Worm (Caenorhabditis elegans) whole organism, midembryonic: ENCODE data around the gene ZK1320.11.

Experiments used
- T22C8.4 ChIP-seq: fragments of 200-800 bp; sonication (Bioruptor generic); IDR thresholded peaks from 2 replicates; pipeline ENCODE4 v1.3.6; 2022; ENCODE audit warnings: missing genetic modification characterization, missing compliant biosample characterization
- cog-1 ChIP-seq: sonication (generic microtip); optimal IDR thresholded peaks from 2 replicates; lab custom pipeline; 2016; ENCODE audit warnings: missing genetic modification characterization, missing compliant biosample characterization
- flt-1 ChIP-seq: fragments of 200-800 bp; sonication (Bioruptor generic); IDR thresholded peaks from 2 replicates; pipeline ENCODE4 v1.3.6; 2022; ENCODE audit warnings: missing genetic modification characterization, missing compliant biosample characterization
- klf-2 ChIP-seq: fragments of 200-800 bp; sonication (Bioruptor generic); conservative IDR thresholded peaks from 2 replicates; pipeline ENCODE4 v1.3.6; 2022; ENCODE audit warnings: missing genetic modification reagents, missing genetic modification characterization, missing compliant biosample characterization
- med-1 ChIP-seq: sonication (generic microtip); optimal IDR thresholded peaks from 2 replicates; lab custom pipeline; 2017; ENCODE audit warnings: missing genetic modification characterization, mild to moderate bottlenecking, missing compliant biosample characterization, antibody characterized with exemption, missing genetic modification reagents; ENCODE audit not compliant: insufficient read depth
- ref-1 ChIP-seq: fragments of 200-800 bp; sonication (Bioruptor generic); conservative IDR thresholded peaks from 2 replicates; pipeline ENCODE4 v1.3.6; 2022; ENCODE audit warnings: missing genetic modification reagents, missing genetic modification characterization, missing compliant biosample characterization
- tab-1 ChIP-seq: fragments of 200-800 bp; sonication (Bioruptor generic); IDR thresholded peaks from 2 replicates; pipeline ENCODE4 v1.3.6; 2022; ENCODE audit warnings: missing genetic modification characterization, missing compliant biosample characterization
- ztf-23 ChIP-seq: fragments of 200-800 bp; sonication (Bioruptor generic); IDR thresholded peaks from 2 replicates; pipeline ENCODE4 v1.3.6; 2022; ENCODE audit warnings: missing genetic modification reagents, missing genetic modification characterization, missing compliant biosample characterization
- ztf-29 ChIP-seq: fragments of 200-800 bp; sonication (Bioruptor generic); IDR thresholded peaks from 2 replicates; pipeline ENCODE4 v1.3.6; 2022; ENCODE audit warnings: missing genetic modification reagents, missing genetic modification characterization, missing compliant biosample characterization

ZK1320.11 gene

DNA sequence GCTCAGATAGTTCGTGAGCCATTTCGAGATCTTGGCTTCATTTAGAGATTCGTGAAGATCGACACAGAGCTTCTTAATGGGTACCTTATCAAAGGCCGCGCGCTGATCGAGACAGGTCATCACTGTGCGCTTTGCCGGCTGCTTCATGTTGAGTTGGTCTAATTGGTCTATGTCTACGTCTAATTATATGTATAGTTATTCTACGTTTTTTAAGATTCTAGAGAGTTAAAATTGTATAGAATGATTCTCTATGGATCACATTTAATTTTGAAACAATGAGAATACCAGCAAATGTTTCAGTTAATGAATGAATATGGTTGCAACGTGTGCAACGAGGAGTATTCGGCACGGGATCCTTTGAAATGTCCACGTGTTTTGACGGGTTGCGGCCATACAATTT is 7.3 kb downstream of the ZK1320.11 start, which contains the start of gene arc-1:
arc-1 (plus strand) TSS at position 301 of the 400 bp plus-strand sequence.
- TF ChIP-seq cog-1 (tag; lab: Kevin White, UChicago) (no peak), med-1 (no peak), T22C8.4 (GFP tag; lab: Robert Waterston, UW) (no peak), klf-2 (GFP tag; lab: Robert Waterston, UW) (no peak), ztf-29 (no peak)

DNA sequence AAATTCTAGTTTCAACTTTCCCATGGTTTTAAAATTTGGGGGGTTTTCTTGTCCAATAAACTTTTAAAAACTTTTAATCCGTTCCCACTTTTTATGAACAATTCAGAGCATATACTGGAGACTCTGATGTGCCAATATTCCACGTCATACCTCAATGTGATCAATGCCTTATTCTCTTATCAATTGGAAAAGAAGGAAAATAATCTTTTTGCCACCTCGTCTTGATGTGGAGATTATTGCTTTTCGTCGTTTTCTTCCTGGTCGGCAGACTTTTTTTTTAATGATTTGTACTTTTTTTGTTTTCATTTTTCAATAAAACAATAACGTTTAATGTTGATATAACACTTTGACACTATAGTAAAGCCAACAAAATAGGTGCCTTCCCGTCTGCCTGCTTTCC is 10.0 kb downstream of the ZK1320.11 start:
- TF ChIP-seq ztf-23 (GFP tag; lab: Robert Waterston, UW) (no peak), klf-2 (GFP tag; lab: Robert Waterston, UW) (no peak), med-1 (no peak), cog-1 (tag; lab: Kevin White, UChicago) (no peak), T22C8.4 (GFP tag; lab: Robert Waterston, UW) (no peak)

DNA sequence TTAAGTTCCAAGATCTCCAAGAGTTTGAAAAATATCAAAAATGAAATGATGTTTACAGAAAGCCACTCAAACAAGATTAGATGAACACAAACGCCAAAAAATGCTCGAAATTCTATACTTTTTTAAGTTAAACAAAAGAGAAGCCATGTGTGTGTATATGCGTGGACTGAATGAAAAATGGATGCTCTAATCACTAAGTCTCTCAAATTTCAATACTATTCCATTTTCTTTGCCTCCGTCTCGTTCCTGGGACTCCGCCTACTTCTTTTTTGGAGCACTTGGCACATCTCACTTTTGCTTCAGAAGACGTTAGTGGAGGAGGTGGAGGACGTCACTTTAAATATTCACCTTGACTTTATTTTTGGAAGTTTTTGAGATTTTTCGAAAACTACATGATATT is 12.4 kb downstream of the ZK1320.11 start:
- TF ChIP-seq med-1 (no peak), ztf-29 (no peak), ref-1 (no peak), T22C8.4 (GFP tag; lab: Robert Waterston, UW) (no peak), flt-1 (no peak), ztf-23 (GFP tag; lab: Robert Waterston, UW) (no peak), cog-1 (tag; lab: Kevin White, UChicago) (no peak), tab-1 (GFP tag; lab: Robert Waterston, UW) (no peak), klf-2 (GFP tag; lab: Robert Waterston, UW) (no peak)

DNA sequence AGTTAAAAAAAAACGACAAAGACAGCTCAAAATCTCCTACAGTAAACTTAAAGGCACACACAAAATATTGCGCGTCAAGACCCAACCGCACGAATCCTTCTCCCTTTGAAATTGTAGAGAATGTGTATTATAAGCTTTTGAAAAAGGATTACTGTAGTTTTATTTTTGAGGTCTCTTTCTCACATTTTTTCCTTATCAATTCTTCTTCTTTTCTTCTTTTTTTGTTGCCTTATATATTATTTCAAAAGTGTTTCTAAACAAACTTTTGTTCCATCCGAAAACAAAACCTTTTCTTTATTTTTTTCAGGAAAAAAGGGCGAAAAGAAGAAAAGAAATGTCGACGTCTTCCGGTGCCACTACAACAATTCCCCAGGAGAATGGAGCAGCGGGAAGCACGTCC is 13.1 kb downstream of the ZK1320.11 start, which contains the start of gene ZK1320.13:
ZK1320.13 (plus strand) TSS at position 301 of the 400 bp plus-strand sequence.
- TF ChIP-seq ztf-23 (GFP tag; lab: Robert Waterston, UW) (no peak), med-1 (no peak), ztf-29 (no peak), ref-1 (no peak), cog-1 (tag; lab: Kevin White, UChicago) (no peak), tab-1 (GFP tag; lab: Robert Waterston, UW) (no peak), flt-1 (no peak), T22C8.4 (GFP tag; lab: Robert Waterston, UW) (no peak), klf-2 (GFP tag; lab: Robert Waterston, UW) (no peak)

DNA sequence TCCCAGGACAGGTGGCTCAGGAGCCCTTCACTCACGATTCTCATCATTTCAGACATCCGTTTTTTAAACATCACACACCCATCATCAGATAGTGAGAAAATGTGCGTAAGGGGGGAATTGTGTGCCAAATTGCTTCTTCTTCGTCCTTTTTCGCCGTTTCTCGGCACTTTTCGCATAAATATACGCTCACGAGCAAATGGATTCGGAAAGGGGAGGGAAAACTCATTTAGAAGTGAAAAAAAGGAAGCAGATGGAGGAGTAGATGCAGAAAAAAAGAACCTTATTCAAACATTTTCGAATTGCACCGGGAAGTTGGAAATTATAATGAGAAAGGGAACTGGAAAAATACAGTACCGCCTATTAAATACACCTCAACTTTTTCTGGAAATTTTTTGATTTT is 14.6 kb downstream of the ZK1320.11 start:
- TF ChIP-seq T22C8.4 (GFP tag; lab: Robert Waterston, UW): no peak
- TF ChIP-seq med-1: no peak
- TF ChIP-seq ztf-23 (GFP tag; lab: Robert Waterston, UW): no peak
- TF ChIP-seq ref-1: no peak

DNA sequence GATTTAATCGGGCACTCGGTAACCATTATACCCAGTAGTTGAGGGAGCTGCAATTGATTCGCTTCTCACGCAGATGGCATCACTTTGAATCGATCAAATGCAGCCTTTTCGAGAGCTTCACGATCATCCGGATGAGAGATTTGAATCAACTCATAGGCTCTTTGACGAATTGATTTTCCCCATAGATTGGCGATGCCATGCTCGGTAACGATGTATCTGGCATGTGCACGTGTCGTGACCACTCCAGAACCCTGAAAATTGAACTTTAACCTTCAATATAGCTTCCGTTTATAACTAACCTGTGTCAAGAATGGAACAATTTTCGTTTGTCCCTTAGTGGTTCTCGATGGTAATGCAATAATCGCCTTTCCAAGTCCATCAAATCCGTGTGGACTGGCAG is 16.8 kb downstream of the ZK1320.11 start:
- TF ChIP-seq ztf-23 (GFP tag; lab: Robert Waterston, UW) (no peak), tab-1 (GFP tag; lab: Robert Waterston, UW) (no peak), flt-1 (no peak), klf-2 (GFP tag; lab: Robert Waterston, UW) (no peak), cog-1 (tag; lab: Kevin White, UChicago) (no peak), ztf-29 (no peak), T22C8.4 (GFP tag; lab: Robert Waterston, UW) (no peak), ref-1 (no peak), med-1 (no peak)

- TF ChIP-seq flt-1 (no peak), ztf-23 (GFP tag; lab: Robert Waterston, UW) (no peak), T22C8.4 (GFP tag; lab: Robert Waterston, UW) (no peak)
Measured at ce11 chrII:9686663-9687193, 19.3 kb downstream of the ZK1320.11 start, which contains the start of gene ZK1320.9. Gene ZK1320.9 (minus strand): TSS chrII:9686713.

- TF ChIP-seq tab-1 (GFP tag; lab: Robert Waterston, UW) (no peak), med-1 (no peak), klf-2 (GFP tag; lab: Robert Waterston, UW) (no peak), ztf-23 (GFP tag; lab: Robert Waterston, UW) (no peak), T22C8.4 (GFP tag; lab: Robert Waterston, UW) (no peak), ref-1 (no peak), cog-1 (tag; lab: Kevin White, UChicago) (no peak)
Measured at ce11 chrII:9690067-9690632, 22.7 kb downstream of the ZK1320.11 start.

DNA sequence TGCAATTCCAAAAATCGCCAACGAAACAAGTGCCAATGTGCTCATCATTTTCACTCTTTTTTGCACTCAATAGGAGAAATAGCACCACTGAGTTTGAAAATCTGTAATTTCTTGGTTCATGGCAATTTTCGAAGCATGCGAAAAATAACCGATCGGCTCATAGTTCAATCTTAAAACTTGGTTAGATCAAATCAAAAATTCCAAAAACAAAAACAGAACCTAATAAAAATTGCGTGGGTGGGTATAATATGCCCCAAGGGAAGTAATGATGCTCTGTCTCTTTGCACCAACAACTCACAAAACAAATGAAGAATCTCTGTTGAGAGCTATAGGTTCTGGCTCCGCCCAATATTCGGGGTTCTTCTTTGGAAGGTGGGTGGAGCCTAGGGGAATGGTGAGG is 24.4 kb downstream of the ZK1320.11 start, which contains the start of gene nlp-11:
nlp-11 (minus strand) TSS at position 101 of the 400 bp plus-strand sequence.
- TF ChIP-seq cog-1 (tag; lab: Kevin White, UChicago): no peak
- no peak for TF ChIP-seq ztf-29
- TF ChIP-seq ztf-23 (GFP tag; lab: Robert Waterston, UW): no peak
- no peak for TF ChIP-seq ref-1
- TF ChIP-seq med-1: no peak
- TF ChIP-seq T22C8.4 (GFP tag; lab: Robert Waterston, UW): no peak
- no peak for TF ChIP-seq flt-1
- TF ChIP-seq klf-2 (GFP tag; lab: Robert Waterston, UW): no peak
- no peak for TF ChIP-seq tab-1 (GFP tag; lab: Robert Waterston, UW)

ce11 chrII:9695942-9696341 is 28.5 kb downstream of the ZK1320.11 start:
- no peak for TF ChIP-seq ref-1
- no peak for TF ChIP-seq med-1
- TF ChIP-seq ztf-29: no peak
- no peak for TF ChIP-seq T22C8.4 (GFP tag; lab: Robert Waterston, UW)
- TF ChIP-seq klf-2 (GFP tag; lab: Robert Waterston, UW): no peak
- TF ChIP-seq flt-1: no peak
- TF ChIP-seq cog-1 (tag; lab: Kevin White, UChicago): no peak
- no peak for TF ChIP-seq tab-1 (GFP tag; lab: Robert Waterston, UW)
